Fruit fly (Drosophila melanogaster): ENCODE results near the gene AdipoR.

AdipoR gene

dm6 chr3R:22594257-22594656 is 46.6 kb upstream of the AdipoR start:
- TF ChIP-seq rgr (GFP tag; optimal IDR thresholded peaks at IDR 0.05): no peak
- TF ChIP-seq CrebA (GFP tag; optimal IDR thresholded peaks at IDR 0.05; ENCODE audit: borderline replicate concordance): no peak
- TF ChIP-seq tai (GFP tag; optimal IDR thresholded peaks at IDR 0.05): no peak
- no peak for TF ChIP-seq br (GFP tag; optimal IDR thresholded peaks at IDR 0.05)
- TF ChIP-seq N (GFP tag; optimal IDR thresholded peaks at IDR 0.05): no peak
- no peak for TF ChIP-seq woc (GFP tag; optimal IDR thresholded peaks at IDR 0.05)
- no peak for TF ChIP-seq Dif (GFP tag; optimal IDR thresholded peaks at IDR 0.05; ENCODE audit: partially characterized antibody)
- no peak for TF ChIP-seq sage (GFP tag; optimal IDR thresholded peaks at IDR 0.05)
- TF ChIP-seq h (GFP tag; optimal IDR thresholded peaks at IDR 0.05): no peak

DNA sequence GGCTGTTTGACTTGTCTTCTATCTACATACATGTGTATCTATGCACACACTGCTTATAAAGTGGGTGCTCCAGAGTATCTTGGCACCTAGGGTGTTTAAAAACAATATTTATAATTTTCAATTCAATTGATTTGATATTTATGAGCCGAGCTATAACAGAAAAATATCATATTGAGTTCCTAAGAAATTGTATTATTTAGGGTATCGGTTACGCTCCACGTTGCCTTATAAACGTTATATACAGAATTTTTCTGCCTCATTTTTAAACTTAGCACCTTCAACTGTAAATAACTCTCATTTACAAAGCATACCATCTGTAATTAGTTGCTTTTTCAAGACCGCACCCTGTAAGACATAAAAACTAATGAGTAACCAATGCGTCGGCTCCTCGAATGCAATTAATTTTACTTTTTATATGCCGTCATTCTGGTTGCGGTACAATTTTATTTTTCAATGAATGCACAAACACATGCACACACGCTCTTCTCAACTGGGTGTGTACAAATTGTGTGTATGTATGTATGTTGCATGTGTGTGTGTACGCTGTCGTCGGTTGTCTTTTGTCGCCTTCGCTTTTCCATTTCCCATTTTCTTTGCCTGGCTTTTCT is 43.1 kb upstream of the AdipoR start:
- TF ChIP-seq Rel (GFP tag; optimal IDR thresholded peaks at IDR 0.05) (no peak), Rel (tag; optimal IDR thresholded peaks at IDR 0.05) (no peak), HLH106 (tag; optimal IDR thresholded peaks at IDR 0.05) (no peak), CG9705 (GFP tag; optimal IDR thresholded peaks at IDR 0.05) (no peak), Abd-B (GFP tag; optimal IDR thresholded peaks at IDR 0.05) (no peak), Hr78 (GFP tag; optimal IDR thresholded peaks at IDR 0.05) (no peak), rgr (GFP tag; optimal IDR thresholded peaks at IDR 0.05) (peak; percentile 7), psq (GFP tag; optimal IDR thresholded peaks at IDR 0.05) (peak; percentile 26), sage (GFP tag; optimal IDR thresholded peaks at IDR 0.05) (no peak), h (GFP tag; optimal IDR thresholded peaks at IDR 0.05) (peak; percentile 22), woc (GFP tag; optimal IDR thresholded peaks at IDR 0.05) (peak; percentile 9), br (GFP tag; optimal IDR thresholded peaks at IDR 0.05) (peak; percentile 49), ey (GFP tag; optimal IDR thresholded peaks at IDR 0.05) (peak; percentile 10), GATAd (GFP tag; optimal IDR thresholded peaks at IDR 0.05) (no peak), fru (GFP tag; optimal IDR thresholded peaks at IDR 0.05) (peak; percentile 43), Dif (GFP tag; optimal IDR thresholded peaks at IDR 0.05; ENCODE audit: partially characterized antibody) (no peak), foxo (GFP tag; optimal IDR thresholded peaks at IDR 0.05) (peak in 1 of 2 experiments; percentile 3), OdsH (GFP tag; optimal IDR thresholded peaks at IDR 0.05) (peak; percentile 33), sv (GFP tag; optimal IDR thresholded peaks at IDR 0.05) (peak; percentile 5)

dm6 chr3R:22589311-22589710 is 41.7 kb upstream of the AdipoR start:
- peak; percentile 29 for TF ChIP-seq rgr (GFP tag; optimal IDR thresholded peaks at IDR 0.05)
- no peak for TF ChIP-seq Dfd (GFP tag; optimal IDR thresholded peaks at IDR 0.05)
- no peak for TF ChIP-seq HLH106 (tag; optimal IDR thresholded peaks at IDR 0.05)
- TF ChIP-seq CG32264 (GFP tag; optimal IDR thresholded peaks at IDR 0.05): no peak
- TF ChIP-seq woc (GFP tag; optimal IDR thresholded peaks at IDR 0.05): no peak
- no peak for TF ChIP-seq Myc (optimal IDR thresholded peaks at IDR 0.05)
- TF ChIP-seq ey (GFP tag; optimal IDR thresholded peaks at IDR 0.05): no peak
- no peak for TF ChIP-seq Hnf4 (GFP tag; optimal IDR thresholded peaks at IDR 0.05)
- no peak for TF ChIP-seq dsf (GFP tag; optimal IDR thresholded peaks at IDR 0.05; ENCODE audit: borderline replicate concordance)
- TF ChIP-seq dmrt93B (GFP tag; optimal IDR thresholded peaks at IDR 0.05): peak; percentile 13
- TF ChIP-seq tai (GFP tag; optimal IDR thresholded peaks at IDR 0.05): no peak
- TF ChIP-seq psq (GFP tag; optimal IDR thresholded peaks at IDR 0.05): no peak
- TF ChIP-seq brk (GFP tag; optimal IDR thresholded peaks at IDR 0.05): no peak
- no peak for TF ChIP-seq Hr78 (GFP tag; optimal IDR thresholded peaks at IDR 0.05)
- no peak for TF ChIP-seq Hr83 (GFP tag; optimal IDR thresholded peaks at IDR 0.05; ENCODE audit: poor library complexity, severe bottlenecking)
- TF ChIP-seq usp (GFP tag; optimal IDR thresholded peaks at IDR 0.05): no peak

- TF ChIP-seq tai (GFP tag; optimal IDR thresholded peaks at IDR 0.05) (no peak), br (GFP tag; optimal IDR thresholded peaks at IDR 0.05) (no peak), sage (GFP tag; optimal IDR thresholded peaks at IDR 0.05) (no peak), sv (GFP tag; optimal IDR thresholded peaks at IDR 0.05) (no peak), h (GFP tag; optimal IDR thresholded peaks at IDR 0.05) (no peak), CG9705 (GFP tag; optimal IDR thresholded peaks at IDR 0.05) (no peak), foxo (GFP tag; optimal IDR thresholded peaks at IDR 0.05) (no peak), woc (GFP tag; optimal IDR thresholded peaks at IDR 0.05) (no peak), dsf (GFP tag; optimal IDR thresholded peaks at IDR 0.05; ENCODE audit: borderline replicate concordance) (no peak), Myc (optimal IDR thresholded peaks at IDR 0.05) (no peak), pan (optimal IDR thresholded peaks at IDR 0.05) (no peak), Abd-B (GFP tag; optimal IDR thresholded peaks at IDR 0.05) (no peak), psq (GFP tag; optimal IDR thresholded peaks at IDR 0.05) (no peak), Rel (GFP tag; optimal IDR thresholded peaks at IDR 0.05) (no peak), Rel (tag; optimal IDR thresholded peaks at IDR 0.05) (no peak), GATAd (GFP tag; optimal IDR thresholded peaks at IDR 0.05) (no peak), CrebA (GFP tag; optimal IDR thresholded peaks at IDR 0.05; ENCODE audit: borderline replicate concordance) (no peak), Dfd (GFP tag; optimal IDR thresholded peaks at IDR 0.05) (no peak)
Observed at dm6 chr3R:22588756-22589155, 41.1 kb upstream of the AdipoR start.

Data from whole organism, wandering third instar larva.